Worm (Caenorhabditis elegans) whole organism, late embryonic: ENCODE data around the gene F10D2.10.

Source experiments
- C38D4.7 ChIP-seq: fragments of 200-800 bp; sonication (Bioruptor generic); optimal IDR thresholded peaks from 2 replicates; lab custom pipeline; 2018; ENCODE audit warnings: mild to moderate bottlenecking, missing genetic modification characterization, moderate library complexity, missing compliant biosample characterization
- F13H6.1 ChIP-seq: sonication (generic microtip); optimal IDR thresholded peaks from 2 replicates; lab custom pipeline; 2016; ENCODE audit warnings: missing genetic modification characterization, missing compliant biosample characterization
- K09A11.1 ChIP-seq: sonication (generic microtip); optimal IDR thresholded peaks from 2 replicates; lab custom pipeline; 2017; ENCODE audit warnings: antibody characterized with exemption, mild to moderate bottlenecking, missing genetic modification characterization, missing compliant biosample characterization; ENCODE audit not compliant: insufficient read depth
- T23F11.4 ChIP-seq: fragments of 200-800 bp; sonication (Bioruptor generic); optimal IDR thresholded peaks from 2 replicates; lab custom pipeline; 2018; ENCODE audit warnings: mild to moderate bottlenecking, missing genetic modification characterization, missing compliant biosample characterization
- Y22D7AL.16 ChIP-seq: sonication (generic microtip); optimal IDR thresholded peaks from 2 replicates; lab custom pipeline; 2016; ENCODE audit warnings: missing genetic modification characterization, missing compliant biosample characterization
- ahr-1 ChIP-seq: sonication (generic microtip); optimal IDR thresholded peaks from 2 replicates; lab custom pipeline; 2016; ENCODE audit warnings: missing genetic modification characterization, missing compliant biosample characterization
- ama-1 ChIP-seq: fragments of 150-350 bp; optimal IDR thresholded peaks from 2 replicates; lab custom pipeline; 2014
- ceh-18 ChIP-seq: sonication (generic microtip); optimal IDR thresholded peaks from 2 replicates; lab custom pipeline; 2016; ENCODE audit warnings: missing genetic modification characterization, missing compliant biosample characterization
- ceh-19 ChIP-seq: fragments of 200-800 bp; sonication (Bioruptor generic); optimal IDR thresholded peaks from 2 replicates; lab custom pipeline; 2018; ENCODE audit warnings: mild to moderate bottlenecking, missing genetic modification characterization, missing compliant biosample characterization
- ceh-2 ChIP-seq: sonication (generic microtip); optimal IDR thresholded peaks from 2 replicates; lab custom pipeline; 2016; ENCODE audit warnings: missing genotype, missing genetic modification characterization, missing compliant biosample characterization
- ceh-22 ChIP-seq: sonication (generic microtip); optimal IDR thresholded peaks from 2 replicates; lab custom pipeline; 2017; ENCODE audit warnings: missing biosample characterization, missing genetic modification characterization
- ceh-34 ChIP-seq: sonication (generic microtip); optimal IDR thresholded peaks from 2 replicates; lab custom pipeline; 2016; ENCODE audit warnings: mild to moderate bottlenecking, missing genetic modification characterization, missing compliant biosample characterization
- ceh-45 ChIP-seq: fragments of 200-800 bp; sonication (Bioruptor generic); IDR thresholded peaks from 2 replicates; pipeline ENCODE4 v1.3.6; 2022; ENCODE audit warnings: missing genetic modification reagents, missing genetic modification characterization, missing compliant biosample characterization
- ceh-6 ChIP-seq: fragments of 200-800 bp; sonication (Bioruptor generic); optimal IDR thresholded peaks from 2 replicates; lab custom pipeline; 2018; ENCODE audit warnings: mild to moderate bottlenecking, missing genetic modification characterization, missing compliant biosample characterization
- ceh-9 ChIP-seq: sonication (generic microtip); optimal IDR thresholded peaks from 2 replicates; lab custom pipeline; 2016; ENCODE audit warnings: mild to moderate bottlenecking, missing genetic modification characterization, inconsistent platforms, missing compliant biosample characterization
- che-1 ChIP-seq: sonication (generic microtip); optimal IDR thresholded peaks from 2 replicates; lab custom pipeline; 2016; ENCODE audit warnings: mild to moderate bottlenecking, missing genetic modification characterization, missing compliant biosample characterization
- dmd-4 ChIP-seq: sonication (generic microtip); optimal IDR thresholded peaks from 2 replicates; lab custom pipeline; 2016; ENCODE audit warnings: borderline replicate concordance, missing genetic modification characterization, missing compliant biosample characterization
- ets-4 ChIP-seq: sonication (generic microtip); optimal IDR thresholded peaks from 2 replicates; lab custom pipeline; 2016; ENCODE audit warnings: missing genetic modification characterization, missing compliant biosample characterization
- fax-1 ChIP-seq: sonication (generic microtip); optimal IDR thresholded peaks from 2 replicates; lab custom pipeline; 2016; ENCODE audit warnings: missing genotype, missing genetic modification characterization, missing compliant biosample characterization
- fkh-6 ChIP-seq: sonication (generic microtip); optimal IDR thresholded peaks from 2 replicates; lab custom pipeline; 2016; ENCODE audit warnings: missing genetic modification characterization, missing compliant biosample characterization
- hlh-13 ChIP-seq: fragments of 200-800 bp; sonication (Bioruptor generic); optimal IDR thresholded peaks from 2 replicates; lab custom pipeline; 2018; ENCODE audit warnings: mild to moderate bottlenecking, missing genetic modification characterization, missing compliant biosample characterization
- hlh-15 ChIP-seq: sonication (generic microtip); optimal IDR thresholded peaks from 2 replicates; lab custom pipeline; 2016; ENCODE audit warnings: missing genetic modification characterization, missing compliant biosample characterization
- hlh-6 ChIP-seq: sonication (generic microtip); optimal IDR thresholded peaks from 2 replicates; lab custom pipeline; 2016; ENCODE audit warnings: missing genotype, missing genetic modification characterization, missing compliant biosample characterization
- lin-11 ChIP-seq: fragments of 200-800 bp; sonication (Bioruptor generic); optimal IDR thresholded peaks from 2 replicates; lab custom pipeline; 2018; ENCODE audit warnings: mild to moderate bottlenecking, missing genetic modification characterization, missing compliant biosample characterization
- madf-2 ChIP-seq: sonication (generic microtip); optimal IDR thresholded peaks from 2 replicates; lab custom pipeline; 2017; ENCODE audit warnings: missing genetic modification characterization, missing compliant biosample characterization
- nhr-11 ChIP-seq: fragments of 150-350 bp; optimal IDR thresholded peaks from 2 replicates; lab custom pipeline; 2014; ENCODE audit warnings: missing biosample characterization, missing genetic modification characterization
- npax-4 ChIP-seq: sonication (generic microtip); optimal IDR thresholded peaks from 2 replicates; lab custom pipeline; 2016; ENCODE audit warnings: missing genetic modification characterization, missing compliant biosample characterization
- pag-3 ChIP-seq: sonication (generic microtip); optimal IDR thresholded peaks from 2 replicates; lab custom pipeline; 2016; ENCODE audit warnings: missing compliant biosample characterization, missing genetic modification characterization, borderline replicate concordance
- pax-1 ChIP-seq: fragments of 150-350 bp; optimal IDR thresholded peaks from 2 replicates; lab custom pipeline; 2014; ENCODE audit warnings: missing biosample characterization, missing genetic modification characterization
- pros-1 ChIP-seq: fragments of 150-350 bp; optimal IDR thresholded peaks from 2 replicates; lab custom pipeline; 2014; ENCODE audit warnings: missing biosample characterization, missing genetic modification reagents, missing genetic modification characterization
- ref-2 ChIP-seq: sonication (generic microtip); optimal IDR thresholded peaks from 2 replicates; lab custom pipeline; 2016; ENCODE audit warnings: missing genetic modification characterization, missing compliant biosample characterization
- sox-2 ChIP-seq: fragments of 200-800 bp; sonication (Bioruptor generic); IDR thresholded peaks from 2 replicates; pipeline ENCODE4 v1.3.6; 2022; ENCODE audit warnings: missing genetic modification reagents, missing genetic modification characterization, missing compliant biosample characterization
- sox-4 ChIP-seq: sonication (generic microtip); optimal IDR thresholded peaks from 2 replicates; lab custom pipeline; 2017; ENCODE audit warnings: mild to moderate bottlenecking, missing genetic modification characterization, inconsistent platforms, missing compliant biosample characterization
- tbx-2 ChIP-seq: sonication (generic microtip); optimal IDR thresholded peaks from 2 replicates; lab custom pipeline; 2016; ENCODE audit warnings: missing genetic modification characterization, missing compliant biosample characterization
- tbx-7 ChIP-seq: sonication (generic microtip); optimal IDR thresholded peaks from 2 replicates; lab custom pipeline; 2016; ENCODE audit warnings: missing genotype, missing genetic modification characterization, missing compliant biosample characterization
- ttx-3 ChIP-seq: sonication (generic microtip); optimal IDR thresholded peaks from 2 replicates; lab custom pipeline; 2016; ENCODE audit warnings: missing genetic modification reagents, missing genetic modification characterization, missing compliant biosample characterization
- unc-3 ChIP-seq, 2 experiments: fragments of 200-800 bp in 1 of 2; sonication (Bioruptor generic) in 1 of 2; sonication (generic microtip) in 1 of 2; conservative IDR thresholded peaks in 1 of 2; optimal IDR thresholded peaks in 1 of 2; 2 replicates each; pipeline versions ENCODE4 v1.3.6 to Lab custom; 2016 to 2022; ENCODE audit warnings: missing compliant biosample characterization in 2 of 2, missing genetic modification characterization in 2 of 2, missing genetic modification reagents in 1 of 2
- unc-55 ChIP-seq: sonication (generic microtip); optimal IDR thresholded peaks from 2 replicates; lab custom pipeline; 2017; ENCODE audit warnings: missing biosample characterization, missing genetic modification reagents, missing genetic modification characterization
- unc-86 ChIP-seq: sonication (generic microtip); optimal IDR thresholded peaks from 2 replicates; lab custom pipeline; 2016; ENCODE audit warnings: missing genetic modification characterization, missing compliant biosample characterization
- zip-5 ChIP-seq: sonication (generic microtip); optimal IDR thresholded peaks from 2 replicates; lab custom pipeline; 2016; ENCODE audit warnings: missing genetic modification characterization, missing compliant biosample characterization
- ztf-16 ChIP-seq: sonication (generic microtip); optimal IDR thresholded peaks from 2 replicates; lab custom pipeline; 2017; ENCODE audit warnings: missing genetic modification characterization, missing compliant biosample characterization

F10D2.10 gene

ce11 chrV:7193562-7193961 lies 37.6 kb upstream of the F10D2.10 start, which contains the start of gene F09G2.8:
Gene F09G2.8, minus strand, starts transcription at chrV:7193662.
- TF ChIP-seq dmd-4 (tag; lab: Kevin White, UChicago) (no peak), hlh-13 (GFP tag; lab: Kevin White, UChicago) (no peak), pax-1 (tag; lab: Kevin White, UChicago) (no peak), ahr-1 (tag; lab: Kevin White, UChicago) (no peak), ceh-18 (tag; lab: Kevin White, UChicago) (no peak), ztf-16 (tag; lab: Kevin White, UChicago) (no peak), tbx-2 (no peak), hlh-6 (no peak), hlh-15 (tag; lab: Kevin White, UChicago) (no peak), madf-2 (tag; lab: Kevin White, UChicago) (no peak), unc-3 (GFP tag; conservative IDR thresholded peaks at IDR 0.05; lab: Robert Waterston, UW) (no peak), unc-3 (tag; optimal IDR thresholded peaks at IDR 0.05; lab: Kevin White, UChicago) (no peak), ceh-45 (GFP tag; lab: Robert Waterston, UW) (no peak), ceh-22 (tag; lab: Kevin White, UChicago) (no peak), C38D4.7 (GFP tag; lab: Kevin White, UChicago) (no peak)

- TF ChIP-seq madf-2 (tag; lab: Kevin White, UChicago) (no peak), ceh-9 (tag; lab: Kevin White, UChicago) (no peak), unc-55 (GFP tag; lab: Kevin White, UChicago) (no peak), C38D4.7 (GFP tag; lab: Kevin White, UChicago) (no peak), npax-4 (tag; lab: Kevin White, UChicago) (no peak), nhr-11 (tag; lab: Kevin White, UChicago) (no peak), fax-1 (tag; lab: Kevin White, UChicago) (no peak), sox-2 (GFP tag; lab: Robert Waterston, UW) (no peak), fkh-6 (tag; lab: Kevin White, UChicago) (no peak), ttx-3 (tag; lab: Kevin White, UChicago) (no peak), ref-2 (no peak), pag-3 (no peak), Y22D7AL.16 (no peak), T23F11.4 (GFP tag; lab: Kevin White, UChicago) (no peak), lin-11 (tag; lab: Kevin White, UChicago) (no peak), ceh-6 (no peak), che-1 (tag; lab: Kevin White, UChicago) (no peak), sox-4 (no peak), ceh-34 (no peak)
- TF ChIP-seq, all 69 proteins: peak for 0
These were observed 31.3 kb upstream of the F10D2.10 start for ce11 chrV:7187295-7187694.

- no peak for TF ChIP-seq zip-5 (tag; lab: Kevin White, UChicago)
- no peak for TF ChIP-seq pag-3
- no peak for TF ChIP-seq pros-1 (tag; lab: Kevin White, UChicago)
- no peak for TF ChIP-seq ceh-2 (tag; lab: Kevin White, UChicago)
These were observed 30.6 kb upstream of the F10D2.10 start for ce11 chrV:7186599-7186998.

- no peak for TF ChIP-seq K09A11.1 (tag; lab: Kevin White, UChicago)
- no peak for TF ChIP-seq unc-86 (tag; lab: Kevin White, UChicago)
- no peak for TF ChIP-seq ceh-19 (GFP tag; lab: Kevin White, UChicago)
- TF ChIP-seq tbx-7: no peak
- no peak for TF ChIP-seq F13H6.1 (tag; lab: Kevin White, UChicago)
- no peak for TF ChIP-seq ama-1 (lab: Kevin White, UChicago)
- TF ChIP-seq ztf-16 (tag; lab: Kevin White, UChicago): no peak
- no peak for TF ChIP-seq C38D4.7 (GFP tag; lab: Kevin White, UChicago)
- TF ChIP-seq ets-4 (tag; lab: Kevin White, UChicago): no peak
- TF ChIP-seq unc-55 (GFP tag; lab: Kevin White, UChicago): no peak
- TF ChIP-seq zip-5 (tag; lab: Kevin White, UChicago): no peak
- TF ChIP-seq, all 69 proteins: peak for 0
These were observed 28.6 kb upstream of the F10D2.10 start, which contains the start of gene pitr-5 for ce11 chrV:7184549-7184948. Gene pitr-5, plus strand, starts transcription at chrV:7184849.
